Worm (Caenorhabditis elegans): ENCODE results near the gene nse-4.

nse-4 gene

ce11 chrIV:11479095-11479494, 1.6 kb upstream of the nse-4 start, which contains the start of gene catp-8:
Gene catp-8, minus strand, starts transcription at chrIV:11479251.
- no peak for TF ChIP-seq egl-13 (tag; optimal IDR thresholded peaks at IDR 0.05)
- TF ChIP-seq zip-4 (GFP tag; optimal IDR thresholded peaks at IDR 0.05), result no peak
- TF ChIP-seq mep-1 (tag; optimal IDR thresholded peaks at IDR 0.05), result peak; percentile 42
- TF ChIP-seq ceh-88 (GFP tag; IDR thresholded peaks at IDR 0.05), result no peak
- TF ChIP-seq tbx-2 (tag; optimal IDR thresholded peaks at IDR 0.05), result no peak
- TF ChIP-seq ztf-11 (tag; optimal IDR thresholded peaks at IDR 0.05), result no peak
- TF ChIP-seq C34B4.2 (tag; optimal IDR thresholded peaks at IDR 0.05), result no peak
- no peak for TF ChIP-seq hpl-2 (GFP tag; optimal IDR thresholded peaks at IDR 0.05)
- no peak for TF ChIP-seq Y116A8C.19 (tag; optimal IDR thresholded peaks at IDR 0.05; ENCODE audit: borderline replicate concordance)
- TF ChIP-seq nhr-84 (tag; optimal IDR thresholded peaks at IDR 0.05), result no peak
- no peak for TF ChIP-seq nhr-77 (tag; optimal IDR thresholded peaks at IDR 0.05)
- no peak for TF ChIP-seq ceh-8 (GFP tag; optimal IDR thresholded peaks at IDR 0.05)
- TF ChIP-seq ceh-90 (tag; optimal IDR thresholded peaks at IDR 0.05), result no peak
- no peak for TF ChIP-seq mef-2 (tag; optimal IDR thresholded peaks at IDR 0.05)
- TF ChIP-seq C16A3.4 (tag; optimal IDR thresholded peaks at IDR 0.05), result no peak
- TF ChIP-seq fkh-8 (tag; optimal IDR thresholded peaks at IDR 0.05), result no peak
- no peak for TF ChIP-seq irx-1 (tag; optimal IDR thresholded peaks at IDR 0.05)
- TF ChIP-seq alr-1 (tag; optimal IDR thresholded peaks at IDR 0.05; ENCODE audit: borderline replicate concordance), result no peak
- no peak for TF ChIP-seq lin-13 (GFP tag; optimal IDR thresholded peaks at IDR 0.05)
- peak; percentile 66 for TF ChIP-seq nhr-85 (tag)
- TF ChIP-seq efl-3 (GFP tag; optimal IDR thresholded peaks at IDR 0.05), result no peak
- TF ChIP-seq nhr-12 (tag; optimal IDR thresholded peaks at IDR 0.05), result no peak
- TF ChIP-seq jun-1 (tag; optimal IDR thresholded peaks at IDR 0.05), result no peak
- no peak for TF ChIP-seq dsc-1 (tag; optimal IDR thresholded peaks at IDR 0.05)
- TF ChIP-seq ceh-63 (GFP tag; optimal IDR thresholded peaks at IDR 0.05), result no peak
- no peak for TF ChIP-seq nhr-90 (tag; optimal IDR thresholded peaks at IDR 0.05; ENCODE audit: poor library complexity)
- TF ChIP-seq lin-15B (tag; optimal IDR thresholded peaks at IDR 0.05), result no peak
- peak; percentile 10 for TF ChIP-seq swsn-7 (tag; optimal IDR thresholded peaks at IDR 0.05)
- no peak for TF ChIP-seq blmp-1 (tag; optimal IDR thresholded peaks at IDR 0.05)
- TF ChIP-seq lir-3 (tag; optimal IDR thresholded peaks at IDR 0.05; ENCODE audit: poor library complexity), result no peak
- TF ChIP-seq fkh-4 (tag; optimal IDR thresholded peaks at IDR 0.05; ENCODE audit: borderline replicate concordance), result no peak
- no peak for TF ChIP-seq nhr-76 (tag; optimal IDR thresholded peaks at IDR 0.05)
- TF ChIP-seq efl-1 (optimal IDR thresholded peaks at IDR 0.05), result no peak
- TF ChIP-seq efl-1 (GFP tag; optimal IDR thresholded peaks at IDR 0.05 in 1 of 2), result peak; percentile 8 to 73
- peak; percentile 6 for TF ChIP-seq ztf-4 (tag; optimal IDR thresholded peaks at IDR 0.05)
- no peak for TF ChIP-seq fkh-10 (GFP tag; optimal IDR thresholded peaks at IDR 0.05)
- no peak for TF ChIP-seq elt-3 (tag; optimal IDR thresholded peaks at IDR 0.05)
- no peak for TF ChIP-seq xbp-1 (tag; optimal IDR thresholded peaks at IDR 0.05)
- no peak for TF ChIP-seq lin-14 (GFP tag; optimal IDR thresholded peaks at IDR 0.05)
- TF ChIP-seq nhr-71 (tag; optimal IDR thresholded peaks at IDR 0.05), result peak; percentile 42
- no peak for TF ChIP-seq pqm-1 (tag; optimal IDR thresholded peaks at IDR 0.05)
- no peak for TF ChIP-seq lin-39 (tag; optimal IDR thresholded peaks at IDR 0.05)
- TF ChIP-seq sox-4 (tag; optimal IDR thresholded peaks at IDR 0.05), result no peak
- TF ChIP-seq unc-62 (GFP tag; optimal IDR thresholded peaks at IDR 0.05), result no peak
- TF ChIP-seq nhr-19 (GFP tag; conservative IDR thresholded peaks at IDR 0.05), result no peak
- TF ChIP-seq dpl-1 (GFP tag; optimal IDR thresholded peaks at IDR 0.05), result peak in 1 of 3 experiments; percentile 8
- no peak for TF ChIP-seq hlh-17 (GFP tag; optimal IDR thresholded peaks at IDR 0.05; ENCODE audit: borderline replicate concordance)
- TF ChIP-seq snpc-4 (tag; optimal IDR thresholded peaks at IDR 0.05), result no peak
- no peak for TF ChIP-seq fos-1 (tag; optimal IDR thresholded peaks at IDR 0.05)
- no peak for TF ChIP-seq mab-9 (GFP tag; IDR thresholded peaks at IDR 0.05)
- no peak for TF ChIP-seq ceh-82 (tag; optimal IDR thresholded peaks at IDR 0.05)
- peak; percentile 58 for TF ChIP-seq ama-1 (optimal IDR thresholded peaks at IDR 0.05)
- no peak for TF ChIP-seq unc-86 (tag; optimal IDR thresholded peaks at IDR 0.05)
- peak in 1 of 2 experiments; percentile 15 for TF ChIP-seq lsy-2 (tag; optimal IDR thresholded peaks at IDR 0.05)

Measured in whole organism, L1 larva.